Comparison of ENCODE assay signal across 3 fruit fly cellular contexts in genomic region chr3L:21196563-21196962, dm6.
A peak's percentile ranks its signal among the peaks of the same experiment; 100 is the strongest.
TF ChIP-seq lines count a peak whose summit lies in the region.

TSS of gene Targ3 (plus strand) at chr3L:21196831.
TSS of gene park (minus strand) at chr3L:21196853.

TF ChIP-seq in whole organism, adult, 20 proteins besides CTCF, POLR2A, EP300 and RAD21 (continued from another document):
- TF ChIP-seq CG14711 (tag; optimal IDR thresholded peaks at IDR 0.05; lab: Kevin White, UChicago) = peak; percentile 23
- peak; percentile 1 for TF ChIP-seq pad (GFP tag; optimal IDR thresholded peaks at IDR 0.05; lab: Kevin White, UChicago)

TF ChIP-seq in whole organism, embryonic, 481 proteins besides CTCF, POLR2A, EP300 and RAD21 (continued from another document and continues in another):
- TF ChIP-seq Bteb2 (GFP tag; optimal IDR thresholded peaks at IDR 0.05; lab: Kevin White, UChicago) (peak; percentile 19), zfh2 (GFP tag; optimal IDR thresholded peaks at IDR 0.05; lab: Kevin White, UChicago) (peak; percentile 55), CG16863 (GFP tag; optimal IDR thresholded peaks at IDR 0.05; lab: Kevin White, UChicago) (no peak), CG2202 (tag; optimal IDR thresholded peaks at IDR 0.05; lab: Kevin White, UChicago) (no peak), chinmo (GFP tag; IDR thresholded peaks at IDR 0.05; lab: Robert Waterston, UW; ENCODE audit: partially characterized antibody) (no peak), caup (GFP tag; optimal IDR thresholded peaks at IDR 0.05; lab: Kevin White, UChicago; ENCODE audit: severe bottlenecking) (no peak), BEAF-32 (GFP tag; optimal IDR thresholded peaks at IDR 0.05; lab: Kevin White, UChicago) (peak; percentile 33), Spps (tag; optimal IDR thresholded peaks at IDR 0.05; lab: Kevin White, UChicago) (no peak), Hr78 (GFP tag; optimal IDR thresholded peaks at IDR 0.05; lab: Kevin White, UChicago) (no peak), CG1529 (GFP tag; optimal IDR thresholded peaks at IDR 0.05; lab: Kevin White, UChicago) (no peak), CG4360 (GFP tag; IDR thresholded peaks at IDR 0.05; lab: Robert Waterston, UW) (no peak), CG10209 (GFP tag; optimal IDR thresholded peaks at IDR 0.05; lab: Kevin White, UChicago) (peak; percentile 30), CG30020 (tag; optimal IDR thresholded peaks at IDR 0.05; lab: Kevin White, UChicago) (no peak), Rfx (GFP tag; IDR thresholded peaks at IDR 0.05; lab: Robert Waterston, UW) (peak; percentile 35; the same call in 1 of the 2 replicates), CoRest (tag; optimal IDR thresholded peaks at IDR 0.05; lab: Kevin White, UChicago) (peak; percentile 31), HLH3B (GFP tag; IDR thresholded peaks at IDR 0.05; lab: Robert Waterston, UW) (no peak), Poxn (GFP tag; IDR thresholded peaks at IDR 0.05; lab: Robert Waterston, UW) (no peak), maf-S (GFP tag; optimal IDR thresholded peaks at IDR 0.05; lab: Kevin White, UChicago) (peak; percentile 13), emc (GFP tag; optimal IDR thresholded peaks at IDR 0.05; lab: Kevin White, UChicago) (no peak), tll (GFP tag; optimal IDR thresholded peaks at IDR 0.05; lab: Kevin White, UChicago) (no peak), Doc3 (GFP tag; IDR thresholded peaks at IDR 0.05; lab: Robert Waterston, UW; ENCODE audit: partially characterized antibody) (0 out of 3 replicates have a peak, but pooled peaks have one; percentile 23), dan (GFP tag; IDR thresholded peaks at IDR 0.05; lab: Robert Waterston, UW) (no peak), phol (tag; optimal IDR thresholded peaks at IDR 0.05; lab: Kevin White, UChicago) (peak; percentile 15), vvl (GFP tag; IDR thresholded peaks at IDR 0.05; lab: Robert Waterston, UW) (peak; percentile 39), fd64A (GFP tag; optimal IDR thresholded peaks at IDR 0.05; lab: Kevin White, UChicago) (peak; percentile 25), ara (GFP tag; IDR thresholded peaks at IDR 0.05; lab: Robert Waterston, UW) (no peak), trh (GFP tag; optimal IDR thresholded peaks at IDR 0.05; lab: Kevin White, UChicago) (no peak), unc-4 (GFP tag; IDR thresholded peaks at IDR 0.05; lab: Robert Waterston, UW; ENCODE audit: partially characterized antibody) (0 out of 2 replicates have a peak, but pooled peaks have one; percentile 29), peb (GFP tag; IDR thresholded peaks at IDR 0.05; lab: Robert Waterston, UW) (no peak), CG17361 (GFP tag; IDR thresholded peaks at IDR 0.05; lab: Robert Waterston, UW) (no peak), CG12236 (GFP tag; optimal IDR thresholded peaks at IDR 0.05; lab: Kevin White, UChicago) (no peak), CG6254 (GFP tag; optimal IDR thresholded peaks at IDR 0.05; lab: Kevin White, UChicago) (no peak), slbo (GFP tag; IDR thresholded peaks at IDR 0.05; lab: Robert Waterston, UW) (peak; percentile 71), CG15269 (tag; optimal IDR thresholded peaks at IDR 0.05; lab: Kevin White, UChicago) (no peak), lab (GFP tag; optimal IDR thresholded peaks at IDR 0.05; lab: Kevin White, UChicago) (no peak), E2f1 (GFP tag; IDR thresholded peaks at IDR 0.05; lab: Robert Waterston, UW) (no peak), CG17328 (GFP tag; IDR thresholded peaks at IDR 0.05; lab: Robert Waterston, UW) (no peak), Ptx1 (GFP tag; IDR thresholded peaks at IDR 0.05; lab: Robert Waterston, UW) (no peak), Aef1 (GFP tag; IDR thresholded peaks at IDR 0.05; lab: Robert Waterston, UW) (no peak), CG15011 (GFP tag; optimal IDR thresholded peaks at IDR 0.05; lab: Kevin White, UChicago) (no peak), sug (tag; optimal IDR thresholded peaks at IDR 0.05; lab: Kevin White, UChicago) (peak; percentile 7), z (GFP tag; IDR thresholded peaks at IDR 0.05; lab: Robert Waterston, UW) (no peak), cas (GFP tag; IDR thresholded peaks at IDR 0.05; lab: Robert Waterston, UW) (no peak), MESR4 (GFP tag; optimal IDR thresholded peaks at IDR 0.05; lab: Kevin White, UChicago) (peak; percentile 49), ewg (GFP tag; optimal IDR thresholded peaks at IDR 0.05; lab: Kevin White, UChicago) (peak; percentile 11), stc (GFP tag; IDR thresholded peaks at IDR 0.05; lab: Robert Waterston, UW) (no peak), CG3847 (GFP tag; IDR thresholded peaks at IDR 0.05; lab: Robert Waterston, UW) (peak; percentile 65), CG10959 (GFP tag; IDR thresholded peaks at IDR 0.05; lab: Robert Waterston, UW) (no peak), Nf-YC (tag; optimal IDR thresholded peaks at IDR 0.05; lab: Kevin White, UChicago) (no peak), Hsf (GFP tag; optimal IDR thresholded peaks at IDR 0.05; lab: Kevin White, UChicago) (peak; percentile 56), Hr39 (optimal IDR thresholded peaks at IDR 0.05; lab: Kevin White, UChicago) (no peak), kay (GFP tag; optimal IDR thresholded peaks at IDR 0.05; lab: Kevin White, UChicago) (no peak), ato (GFP tag; IDR thresholded peaks at IDR 0.05; lab: Robert Waterston, UW; ENCODE audit: partially characterized antibody) (no peak), CG3163 (GFP tag; optimal IDR thresholded peaks at IDR 0.05; lab: Kevin White, UChicago) (peak; percentile 19), nmo (GFP tag; optimal IDR thresholded peaks at IDR 0.05; lab: Kevin White, UChicago) (peak; percentile 7), CG12219 (GFP tag; optimal IDR thresholded peaks at IDR 0.05; lab: Kevin White, UChicago) (no peak), Six4 (GFP tag; optimal IDR thresholded peaks at IDR 0.05; lab: Kevin White, UChicago) (no peak), Stat92E (GFP tag; optimal IDR thresholded peaks at IDR 0.05; lab: Kevin White, UChicago) (no peak), CG17359 (tag; optimal IDR thresholded peaks at IDR 0.05; lab: Kevin White, UChicago) (no peak), CG3995 (GFP tag; optimal IDR thresholded peaks at IDR 0.05; lab: Kevin White, UChicago) (no peak), seq (GFP tag; IDR thresholded peaks at IDR 0.05; lab: Robert Waterston, UW) (no peak), CG14014 (GFP tag; IDR thresholded peaks at IDR 0.05; lab: Robert Waterston, UW) (no peak), CG31388 (GFP tag; optimal IDR thresholded peaks at IDR 0.05; lab: Kevin White, UChicago) (no peak), CG34224 (GFP tag; IDR thresholded peaks at IDR 0.05; lab: Robert Waterston, UW; ENCODE audit: partially characterized antibody) (no peak), sob (GFP tag; IDR thresholded peaks at IDR 0.05; lab: Robert Waterston, UW) (peak; percentile 38; the same call in 1 of the 2 replicates), CG4404 (GFP tag; IDR thresholded peaks at IDR 0.05; lab: Robert Waterston, UW) (no peak)

TF ChIP-seq in whole organism, prepupa, 60 proteins besides CTCF, POLR2A, EP300 and RAD21 (continued from another document):
- TF ChIP-seq CG7368 (GFP tag; optimal IDR thresholded peaks at IDR 0.05; lab: Kevin White, UChicago) = no peak
- no peak for TF ChIP-seq Sox15 (GFP tag; optimal IDR thresholded peaks at IDR 0.05; lab: Kevin White, UChicago)
- no peak for TF ChIP-seq CG3919 (GFP tag; optimal IDR thresholded peaks at IDR 0.05; lab: Kevin White, UChicago)
- no peak for TF ChIP-seq Eip93F (GFP tag; optimal IDR thresholded peaks at IDR 0.05; lab: Kevin White, UChicago)
- TF ChIP-seq CG34406 (GFP tag; optimal IDR thresholded peaks at IDR 0.05; lab: Kevin White, UChicago) = peak; percentile 25
- TF ChIP-seq CG3032 (tag; optimal IDR thresholded peaks at IDR 0.05; lab: Kevin White, UChicago) = no peak
- peak; percentile 43 for TF ChIP-seq vri (GFP tag; optimal IDR thresholded peaks at IDR 0.05; lab: Kevin White, UChicago)
- no peak for TF ChIP-seq CG15336 (GFP tag; IDR thresholded peaks at IDR 0.05; lab: Robert Waterston, UW)
- peak; percentile 68 for TF ChIP-seq CG31627 (GFP tag; optimal IDR thresholded peaks at IDR 0.05; lab: Kevin White, UChicago)
- no peak for TF ChIP-seq CG6792 (GFP tag; optimal IDR thresholded peaks at IDR 0.05; lab: Kevin White, UChicago)
- TF ChIP-seq Met (GFP tag; optimal IDR thresholded peaks at IDR 0.05; lab: Kevin White, UChicago) = no peak
- peak; percentile 54 for TF ChIP-seq esn (GFP tag; optimal IDR thresholded peaks at IDR 0.05; lab: Kevin White, UChicago)
- peak; percentile 31 for TF ChIP-seq pdm3 (GFP tag; optimal IDR thresholded peaks at IDR 0.05; lab: Kevin White, UChicago)
- TF ChIP-seq Hr4 (GFP tag; optimal IDR thresholded peaks at IDR 0.05; lab: Kevin White, UChicago) = peak; percentile 13
- TF ChIP-seq CG16779 (tag; optimal IDR thresholded peaks at IDR 0.05; lab: Kevin White, UChicago) = no peak
- TF ChIP-seq Eip75B (GFP tag; optimal IDR thresholded peaks at IDR 0.05; lab: Kevin White, UChicago) = no peak
- peak; percentile 24 for TF ChIP-seq Smox (GFP tag; optimal IDR thresholded peaks at IDR 0.05; lab: Kevin White, UChicago)
- TF ChIP-seq Sox14 (GFP tag; optimal IDR thresholded peaks at IDR 0.05; lab: Kevin White, UChicago) = peak; percentile 40
- TF ChIP-seq CG6163 (GFP tag; IDR thresholded peaks at IDR 0.05; lab: Robert Waterston, UW) = peak; percentile 12; the same call in 1 of the 3 replicates
- no peak for TF ChIP-seq CG10669 (GFP tag; optimal IDR thresholded peaks at IDR 0.05; lab: Kevin White, UChicago)
- TF ChIP-seq Hr38 (GFP tag; optimal IDR thresholded peaks at IDR 0.05; lab: Kevin White, UChicago) = no peak
- TF ChIP-seq CG8632 (GFP tag; optimal IDR thresholded peaks at IDR 0.05; lab: Kevin White, UChicago) = no peak
- no peak for TF ChIP-seq Ets21C (GFP tag; optimal IDR thresholded peaks at IDR 0.05; lab: Kevin White, UChicago)
- peak; percentile 100 for TF ChIP-seq fkh (GFP tag; optimal IDR thresholded peaks at IDR 0.05; lab: Kevin White, UChicago)
- TF ChIP-seq ss (GFP tag; optimal IDR thresholded peaks at IDR 0.05; lab: Kevin White, UChicago) = no peak
- TF ChIP-seq fd59A (GFP tag; optimal IDR thresholded peaks at IDR 0.05; lab: Kevin White, UChicago) = no peak
- TF ChIP-seq fd85E (GFP tag; optimal IDR thresholded peaks at IDR 0.05; lab: Kevin White, UChicago) = no peak
- TF ChIP-seq CG11902 (GFP tag; optimal IDR thresholded peaks at IDR 0.05; lab: Kevin White, UChicago) = no peak
- TF ChIP-seq CG11294 (GFP tag; IDR thresholded peaks at IDR 0.05; lab: Robert Waterston, UW) = no peak
- TF ChIP-seq lz (GFP tag; optimal IDR thresholded peaks at IDR 0.05; lab: Kevin White, UChicago) = peak; percentile 7
- TF ChIP-seq CG6854 (GFP tag; optimal IDR thresholded peaks at IDR 0.05; lab: Kevin White, UChicago) = no peak
- TF ChIP-seq Gug (GFP tag; IDR thresholded peaks at IDR 0.05; lab: Robert Waterston, UW) = no peak
- no peak for TF ChIP-seq CG1621 (tag; optimal IDR thresholded peaks at IDR 0.05; lab: Kevin White, UChicago)
- no peak for TF ChIP-seq Blimp-1 (GFP tag; optimal IDR thresholded peaks at IDR 0.05; lab: Kevin White, UChicago)
- TF ChIP-seq CG6276 (GFP tag; optimal IDR thresholded peaks at IDR 0.05; lab: Kevin White, UChicago) = no peak
- TF ChIP-seq CG32006 (GFP tag; optimal IDR thresholded peaks at IDR 0.05; lab: Kevin White, UChicago) = peak; percentile 1
- TF ChIP-seq acj6 (GFP tag; optimal IDR thresholded peaks at IDR 0.05; lab: Kevin White, UChicago) = peak; percentile 39
- peak; percentile 20 for TF ChIP-seq CG10631 (GFP tag; optimal IDR thresholded peaks at IDR 0.05; lab: Kevin White, UChicago)
- peak; percentile 33 for TF ChIP-seq Eip78C (GFP tag; lab: Kevin White, UChicago)
- no peak for TF ChIP-seq Ets96B (tag; optimal IDR thresholded peaks at IDR 0.05; lab: Kevin White, UChicago)
TF ChIP-seq in whole organism, prepupa: peak in this region for 20.
